Fruit fly (Drosophila melanogaster) whole organism, pupa: Measurements from ENCODE around the gene Cyp4g1.

ENCODE experiments used
- CG8301 ChIP-seq: fragments of 200-800 bp; sonication (Bioruptor generic); optimal IDR thresholded peaks from 2 replicates; lab custom pipeline; 2018; ENCODE audit warnings: missing biosample characterization, mild to moderate bottlenecking, missing genetic modification characterization
- Snoo ChIP-seq: fragments of 200-800 bp; sonication (Bioruptor generic); optimal IDR thresholded peaks from 3 replicates; lab custom pipeline; 2017; ENCODE audit warnings: missing biosample characterization, mild to moderate bottlenecking, missing genetic modification characterization, inconsistent platforms
- fd96Ca ChIP-seq: fragments of 200-800 bp; sonication (Bioruptor generic); IDR thresholded peaks from 3 replicates; pipeline ENCODE4 v1.3.6; 2022; ENCODE audit warnings: missing biosample characterization, missing genetic modification characterization

DNA sequence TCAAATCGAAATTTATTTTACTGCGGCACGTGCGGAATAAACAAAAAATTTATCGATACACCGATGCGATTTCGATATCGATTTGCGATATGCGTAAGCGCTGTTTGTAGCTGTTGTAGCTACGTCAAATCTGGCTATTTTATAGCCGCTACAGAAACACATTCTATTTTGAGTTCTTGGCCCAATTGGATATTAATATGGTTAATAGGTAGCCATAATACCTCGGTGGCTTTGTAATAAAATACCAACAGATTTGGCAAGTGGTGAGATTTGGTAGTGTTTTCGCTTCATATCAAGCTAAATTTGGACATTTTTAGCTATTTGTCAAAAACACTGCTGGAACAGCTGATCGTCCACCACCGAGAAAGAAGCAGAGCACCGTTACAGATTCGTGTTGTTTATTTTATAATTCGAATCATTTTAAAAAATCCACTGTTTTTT is 18.4 kb upstream of the Cyp4g1 start, which contains the start of the genes CG18273 and CG3156:
- no peak for TF ChIP-seq Snoo (tag; lab: Kevin White, UChicago)
- 0 out of 3 replicates have a peak, but pooled peaks have one; percentile 23 for TF ChIP-seq fd96Ca (GFP tag; lab: Robert Waterston, UW)
- no peak for TF ChIP-seq CG8301
